Worm (Caenorhabditis elegans): ENCODE measurements around the gene sra-38.

The sra-38 gene

ce11 chrX:13945524-13945923 is 45.6 kb upstream of the sra-38 start (continued):
- TF ChIP-seq ceh-40 (GFP tag; IDR thresholded peaks at IDR 0.05) (no peak), ceh-27 (GFP tag; optimal IDR thresholded peaks at IDR 0.05) (peak; percentile 67), pbrm-1 (GFP tag; IDR thresholded peaks at IDR 0.05) (no peak), unc-62 (GFP tag; optimal IDR thresholded peaks at IDR 0.05) (no peak), tlf-1 (GFP tag; optimal IDR thresholded peaks at IDR 0.05) (no peak), athp-1 (tag; optimal IDR thresholded peaks at IDR 0.05) (no peak), hmg-1.2 (GFP tag; IDR thresholded peaks at IDR 0.05) (peak; percentile 46; the same call in 1 of the 2 replicates), ceh-100 (GFP tag; IDR thresholded peaks at IDR 0.05) (no peak), cebp-1 (GFP tag; IDR thresholded peaks at IDR 0.05) (0 out of 2 replicates have a peak, but pooled peaks have one; percentile 17), cebp-1 (tag; optimal IDR thresholded peaks at IDR 0.05) (peak; percentile 63), zim-3 (tag; optimal IDR thresholded peaks at IDR 0.05) (no peak), nhr-80 (tag; optimal IDR thresholded peaks at IDR 0.05) (peak; percentile 2), repo-1 (tag; optimal IDR thresholded peaks at IDR 0.05) (no peak)

- TF ChIP-seq Y95B8A.8 (GFP tag; IDR thresholded peaks at IDR 0.05) (no peak), chd-7 (tag; optimal IDR thresholded peaks at IDR 0.05) (no peak), sdz-38 (tag; optimal IDR thresholded peaks at IDR 0.05) (no peak), madf-10 (tag; optimal IDR thresholded peaks at IDR 0.05) (no peak), ztf-26 (tag; optimal IDR thresholded peaks at IDR 0.05) (no peak)
These were observed 45.1 kb upstream of the sra-38 start for ce11 chrX:13945090-13945489.

ce11 chrX:13944184-13944583 is 44.2 kb upstream of the sra-38 start:
- no peak for TF ChIP-seq F33H1.4 (GFP tag; IDR thresholded peaks at IDR 0.05)
- no peak for TF ChIP-seq Y67H2A.10 (GFP tag; conservative IDR thresholded peaks at IDR 0.05)
- no peak for TF ChIP-seq ekl-4 (GFP tag; IDR thresholded peaks at IDR 0.05)

ce11 chrX:13941865-13942264 is 41.9 kb upstream of the sra-38 start:
- TF ChIP-seq snpc-3.4 (tag; optimal IDR thresholded peaks at IDR 0.05), result no peak

- TF ChIP-seq F23B12.7 (tag; optimal IDR thresholded peaks at IDR 0.05; ENCODE audit: insufficient read depth) (no peak), cebp-2 (GFP tag; IDR thresholded peaks at IDR 0.05) (no peak), ama-1 (optimal IDR thresholded peaks at IDR 0.05) (peak; percentile 36), ama-1 (GFP tag; optimal IDR thresholded peaks at IDR 0.05) (no peak)
These were observed 41.3 kb upstream of the sra-38 start for ce11 chrX:13941296-13941695.

ce11 chrX:13940287-13940686 is 40.3 kb upstream of the sra-38 start:
- TF ChIP-seq pha-4 (tag; optimal IDR thresholded peaks at IDR 0.05) (no peak), C17E4.6 (GFP tag; IDR thresholded peaks at IDR 0.05) (no peak), Y53G8AR.9 (GFP tag; conservative IDR thresholded peaks at IDR 0.05) (no peak), sdz-38 (tag; optimal IDR thresholded peaks at IDR 0.05) (no peak), ceh-27 (GFP tag; optimal IDR thresholded peaks at IDR 0.05) (no peak), ceh-58 (GFP tag; IDR thresholded peaks at IDR 0.05) (0 out of 2 replicates have a peak, but pooled peaks have one; percentile 44), ztf-22 (GFP tag; optimal IDR thresholded peaks at IDR 0.05) (no peak), somi-1 (GFP tag; optimal IDR thresholded peaks at IDR 0.05) (no peak)

All from whole organism, young adult.